Fruit fly (Drosophila melanogaster) S2 (cell line): ENCODE results near the gene CG10301.

Experiments
- CG8478 ChIP-seq: fragments of >200 bp; optimal IDR thresholded peaks from 2 replicates; lab custom pipeline; 2018
- CTCF ChIP-seq, 2 experiments: fragments of >200 bp; optimal IDR thresholded peaks; 2 replicates each; lab custom pipeline; 2018

CG10301 gene

DNA sequence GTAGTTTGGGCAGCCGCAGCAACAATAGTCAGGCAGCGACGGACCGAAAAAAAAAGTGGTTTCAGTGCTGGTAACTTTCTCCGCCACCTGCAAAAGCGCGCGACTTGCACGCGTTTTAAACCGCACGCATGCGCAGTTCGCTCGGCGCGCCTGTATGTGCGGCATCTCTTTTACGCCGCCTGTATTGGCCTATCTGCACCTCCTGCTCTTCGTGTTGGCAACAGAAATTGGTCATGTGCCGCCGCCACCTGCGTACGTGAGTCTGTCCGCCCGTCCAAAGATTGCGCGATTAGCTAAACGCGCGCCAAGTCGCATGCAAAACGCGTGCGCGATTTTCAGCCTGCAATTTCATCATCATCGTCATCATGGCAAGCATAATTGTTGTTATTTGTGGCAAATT lies 25.7 kb downstream of the CG10301 start:
- TF ChIP-seq CG8478 (lab: Kevin White, UChicago) (no peak), CTCF (optimal IDR thresholded peaks at IDR 0.05; lab: Kevin White, UChicago) (no peak)

DNA sequence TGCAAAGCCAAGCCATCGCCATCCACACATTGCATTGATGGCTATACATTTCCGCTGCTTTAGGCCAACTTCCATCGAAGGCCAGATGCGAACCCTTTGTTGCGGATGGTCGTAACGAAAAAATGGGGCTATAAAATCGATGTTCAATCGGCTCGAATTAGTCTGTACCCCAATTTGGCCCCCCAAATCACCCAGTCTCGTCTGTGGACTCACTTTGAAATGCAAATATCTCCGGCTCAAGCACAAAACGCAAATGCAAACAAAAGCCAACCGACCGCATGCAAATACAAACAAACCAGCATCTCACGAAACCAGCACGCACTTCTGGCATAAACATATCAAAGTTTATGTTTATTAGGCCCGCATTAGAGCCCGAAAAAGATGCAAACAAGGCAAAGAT lies 26.4 kb downstream of the CG10301 start:
- TF ChIP-seq CTCF (optimal IDR thresholded peaks at IDR 0.05; lab: Kevin White, UChicago) = no peak
- TF ChIP-seq CG8478 (lab: Kevin White, UChicago) = no peak

DNA sequence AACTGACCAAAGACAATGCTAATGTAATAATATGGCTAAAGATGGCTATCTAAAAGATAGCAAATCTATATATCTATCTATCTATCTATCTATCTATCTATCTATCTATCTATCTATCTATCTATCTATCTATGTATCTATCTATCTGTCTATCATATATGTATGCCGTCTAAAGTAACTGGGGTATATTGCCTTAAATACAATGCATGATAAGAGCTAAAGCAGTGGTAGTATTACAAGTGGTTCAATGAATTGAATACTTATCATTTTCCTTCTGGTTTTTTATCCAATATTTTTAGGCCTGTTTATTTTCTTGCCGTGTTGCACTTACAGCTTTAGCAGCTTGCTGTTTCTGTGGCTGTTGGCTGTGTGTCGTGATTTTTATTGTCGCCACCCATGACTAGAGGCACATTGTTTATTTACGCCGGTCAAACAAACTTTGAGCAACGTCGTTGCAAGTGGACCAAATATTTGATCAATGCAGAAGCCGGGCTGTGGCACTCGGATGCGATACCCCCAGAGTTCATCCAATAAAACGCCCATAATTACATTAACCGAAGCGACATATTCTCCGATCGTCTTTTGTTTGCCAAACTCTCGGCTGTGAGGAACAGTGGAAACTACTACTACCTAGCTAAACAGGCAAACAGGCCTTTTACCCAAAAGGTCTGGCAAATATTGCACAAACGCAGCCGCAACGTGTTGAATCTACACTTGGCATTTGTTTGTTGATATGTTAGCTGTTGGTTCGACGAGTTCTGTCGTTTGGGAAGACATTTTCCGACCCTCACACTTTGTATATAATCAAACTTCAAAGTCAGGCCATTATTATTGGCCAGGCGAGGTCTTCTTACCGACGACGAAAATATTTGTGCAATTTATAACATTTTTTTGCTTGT lies 28.0 kb downstream of the CG10301 start:
- TF ChIP-seq CG8478 (lab: Kevin White, UChicago) (no peak), CTCF (optimal IDR thresholded peaks at IDR 0.05; lab: Kevin White, UChicago) (no peak)

DNA sequence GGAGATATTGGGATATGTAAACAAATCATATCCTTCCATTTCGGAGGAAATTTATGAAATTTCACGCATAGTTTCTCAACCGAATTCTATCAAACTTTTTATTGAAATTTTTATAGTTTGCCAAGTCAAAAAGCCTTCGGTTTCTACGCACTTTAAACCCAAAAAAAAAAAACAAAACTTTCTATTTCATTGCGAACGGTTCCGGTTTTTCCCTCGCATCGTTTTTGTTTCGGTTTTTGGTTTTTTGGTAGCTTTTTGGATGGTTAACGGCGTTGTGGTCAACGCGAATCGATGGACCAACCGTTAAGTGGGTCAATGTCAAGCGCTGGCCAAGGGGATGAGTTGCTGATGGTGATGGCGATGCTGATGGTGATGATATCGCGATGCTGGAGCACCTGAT lies 31.0 kb downstream of the CG10301 start:
- no peak for TF ChIP-seq CG8478 (lab: Kevin White, UChicago)
- no peak for TF ChIP-seq CTCF (optimal IDR thresholded peaks at IDR 0.05; lab: Kevin White, UChicago)

DNA sequence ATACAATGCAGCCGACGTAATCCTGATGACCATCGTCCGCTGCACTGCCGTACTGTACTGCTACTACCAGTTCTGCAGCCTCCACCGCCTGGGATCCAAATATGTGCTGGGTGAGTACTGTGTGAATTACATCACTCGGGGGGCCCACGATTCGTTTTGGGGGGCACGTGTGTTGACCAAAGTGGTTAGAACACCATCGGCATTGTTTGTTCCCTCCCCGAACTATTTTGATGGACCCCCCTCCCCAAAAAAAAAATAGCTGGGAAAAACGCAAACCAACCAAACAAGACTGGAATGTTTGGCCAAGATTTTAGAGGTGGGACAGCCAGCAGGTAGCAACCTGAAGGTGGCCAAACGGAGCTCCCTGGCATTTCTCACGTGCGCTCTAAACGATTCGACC lies 37.5 kb downstream of the CG10301 start:
- no peak for TF ChIP-seq CTCF (optimal IDR thresholded peaks at IDR 0.05; lab: Kevin White, UChicago)
- no peak for TF ChIP-seq CG8478 (lab: Kevin White, UChicago)

DNA sequence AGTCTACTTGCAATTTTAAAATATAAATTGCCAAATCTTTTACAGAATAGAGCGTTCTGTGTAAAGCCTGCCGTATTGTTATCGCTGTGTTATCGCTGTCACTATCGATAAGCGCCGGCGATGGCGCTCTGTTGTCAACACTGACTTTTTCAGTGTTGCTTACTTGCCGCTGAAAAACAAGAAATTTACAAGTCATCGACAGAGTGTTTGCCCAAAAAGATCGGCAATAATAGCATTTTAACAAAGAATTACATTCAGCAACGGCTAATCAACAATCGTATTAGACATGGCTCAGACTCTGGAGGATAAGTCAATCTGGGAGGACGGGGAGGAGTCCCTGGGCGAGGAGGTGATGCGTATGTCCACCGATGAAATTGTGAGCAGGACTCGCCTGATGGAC lies 42.8 kb downstream of the CG10301 start, which contains the start of the genes RanBP3 and Rpt5:
Gene RanBP3, minus strand, starts transcription at position 107 of the 400 bp plus-strand sequence.
Gene Rpt5, plus strand, starts transcription at position 149 of the 400 bp plus-strand sequence.
- peak in 1 of 2 experiments; percentile 4 for TF ChIP-seq CTCF (optimal IDR thresholded peaks at IDR 0.05; lab: Kevin White, UChicago)
- TF ChIP-seq CG8478 (lab: Kevin White, UChicago) = no peak

DNA sequence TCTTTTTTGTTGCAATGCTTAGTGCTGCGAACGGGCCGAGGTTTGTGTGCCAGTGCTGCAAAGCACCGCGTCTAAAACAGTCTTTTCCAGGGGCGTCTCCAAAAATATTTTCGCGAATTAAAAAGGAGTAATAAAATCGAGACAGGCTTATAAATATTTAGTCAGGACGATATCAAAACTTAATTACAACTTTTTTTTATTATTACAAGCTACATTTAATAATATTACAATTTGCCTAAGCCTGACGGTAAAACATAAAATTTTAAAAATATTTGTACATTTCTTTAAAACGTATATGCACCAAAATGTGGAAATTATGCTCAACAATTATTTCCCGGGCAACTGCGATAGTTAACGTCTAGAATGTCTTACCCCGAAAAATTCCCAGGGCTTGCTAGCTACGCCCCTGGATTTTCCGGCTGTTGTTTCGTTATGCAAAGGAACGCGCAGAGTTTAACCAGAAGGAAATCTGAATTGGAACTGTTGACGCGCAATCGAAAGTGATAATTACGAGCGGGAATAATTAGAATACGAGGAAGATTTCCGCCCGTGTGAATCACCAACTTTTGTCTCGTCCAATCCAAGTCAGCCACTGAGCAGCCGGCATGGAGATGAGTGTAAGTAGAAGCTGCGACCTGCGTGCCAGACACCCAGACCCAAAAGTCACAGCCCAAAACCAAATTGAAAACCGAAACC lies 48.1 kb downstream of the CG10301 start, which contains the start of the genes PTPMT1 and Hrd3:
Gene PTPMT1, plus strand, starts transcription at position 428 of the 696 bp plus-strand sequence.
Gene Hrd3, minus strand, starts transcription at position 646 of the 696 bp plus-strand sequence.
- TF ChIP-seq CG8478 (lab: Kevin White, UChicago) (no peak), CTCF (optimal IDR thresholded peaks at IDR 0.05; lab: Kevin White, UChicago) (no peak)

DNA sequence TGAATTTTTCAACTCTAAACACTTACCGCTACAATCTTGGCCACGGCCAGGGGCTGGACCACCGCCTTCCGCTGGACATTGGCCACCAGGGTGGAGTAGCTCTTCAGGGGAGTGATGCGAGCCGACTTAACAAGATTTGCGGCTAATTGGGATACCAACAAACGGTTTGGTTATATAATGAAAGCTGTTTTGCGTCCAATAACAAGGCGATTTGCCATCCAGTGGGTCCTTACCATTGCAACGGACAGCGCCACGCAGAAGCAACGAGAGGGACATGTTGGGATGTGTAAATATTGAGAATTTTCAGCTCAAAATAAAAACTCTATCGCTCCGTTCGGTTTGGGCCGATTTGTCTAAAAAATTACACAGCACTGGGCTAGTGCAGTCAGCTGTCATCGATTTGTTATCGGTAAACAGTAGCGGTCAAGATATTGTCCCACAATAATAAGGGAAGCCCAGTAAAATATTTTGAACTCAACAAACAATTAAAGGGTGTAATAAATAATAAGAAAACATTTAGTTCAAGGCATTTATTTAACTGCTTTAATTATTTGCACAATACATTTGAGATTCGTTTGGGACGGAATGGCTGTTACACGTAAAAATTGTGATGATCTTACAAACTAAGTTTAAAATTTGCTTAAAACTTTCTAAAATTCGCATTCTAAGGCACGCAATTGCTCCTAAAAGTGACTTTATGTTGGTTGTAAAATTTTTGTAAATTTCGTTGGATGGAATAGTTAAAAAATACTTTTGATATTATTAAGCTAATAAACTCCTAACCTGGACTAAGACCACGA lies 50.5 kb downstream of the CG10301 start, which contains the start of gene SdhD:
Gene SdhD, minus strand, starts transcription at position 382 of the 800 bp plus-strand sequence.
- TF ChIP-seq CTCF (optimal IDR thresholded peaks at IDR 0.05; lab: Kevin White, UChicago) (no peak), CG8478 (lab: Kevin White, UChicago) (no peak)
